Worm (Caenorhabditis elegans) whole organism, late embryonic: Measurements from ENCODE around the gene ser-1.
A peak's percentile ranks its signal among the peaks of the same experiment; 100 is the strongest.

ENCODE experiments used
- dve-1 ChIP-seq: sonication (generic microtip); optimal IDR thresholded peaks from 2 replicates; lab custom pipeline; 2017; ENCODE audit warnings: antibody characterized with exemption, mild to moderate bottlenecking, missing genetic modification characterization, missing compliant biosample characterization
- hlh-8 ChIP-seq: sonication (generic microtip); optimal IDR thresholded peaks from 2 replicates; lab custom pipeline; 2016; ENCODE audit warnings: missing genotype, missing genetic modification characterization, missing compliant biosample characterization
- lim-6 ChIP-seq: sonication (generic microtip); optimal IDR thresholded peaks from 2 replicates; lab custom pipeline; 2016; ENCODE audit warnings: missing genetic modification characterization, missing compliant biosample characterization
- npax-4 ChIP-seq: sonication (generic microtip); optimal IDR thresholded peaks from 2 replicates; lab custom pipeline; 2016; ENCODE audit warnings: missing genetic modification characterization, missing compliant biosample characterization
- rnt-1 ChIP-seq: sonication (generic microtip); optimal IDR thresholded peaks from 2 replicates; lab custom pipeline; 2016; ENCODE audit warnings: missing genetic modification characterization, missing compliant biosample characterization

- TF ChIP-seq hlh-8, result peak; percentile 49
- no peak for TF ChIP-seq npax-4 (tag; lab: Kevin White, UChicago)
- peak; percentile 86 for TF ChIP-seq dve-1
- peak; percentile 100 for TF ChIP-seq rnt-1 (tag; lab: Kevin White, UChicago)
- TF ChIP-seq lim-6 (tag; lab: Kevin White, UChicago), result no peak
These were observed 32.9 kb downstream of the ser-1 start for ce11 chrX:16612293-16612946.
